Worm (Caenorhabditis elegans) whole organism, L4 larva: ENCODE results near the gene clec-256.

Experiments
- F26F4.8 ChIP-seq: fragments of 200-800 bp; sonication (Bioruptor generic); conservative IDR thresholded peaks from 2 replicates; pipeline ENCODE4 v1.3.6; 2022; ENCODE audit warnings: missing genetic modification characterization, missing compliant biosample characterization
- F37D6.2 ChIP-seq: sonication (generic microtip); optimal IDR thresholded peaks from 2 replicates; lab custom pipeline; 2016; ENCODE audit warnings: mild to moderate bottlenecking, missing genetic modification characterization, missing compliant biosample characterization
- F44E2.7 ChIP-seq: fragments of 200-800 bp; sonication (Bioruptor generic); IDR thresholded peaks from 2 replicates; pipeline ENCODE4 v2.1.2; 2022; ENCODE audit warnings: missing genetic modification characterization, missing compliant biosample characterization
- F49E8.2 ChIP-seq: sonication (generic microtip); optimal IDR thresholded peaks from 2 replicates; lab custom pipeline; 2016; ENCODE audit warnings: missing compliant biosample characterization, mild to moderate bottlenecking, missing genetic modification characterization, borderline replicate concordance
- R02D3.7 ChIP-seq: fragments of 150-350 bp; sonication (generic microtip); optimal IDR thresholded peaks from 3 replicates; lab custom pipeline; 2014; ENCODE audit warnings: missing biosample characterization, missing genetic modification characterization
- T20F7.1 ChIP-seq: fragments of 200-800 bp; sonication (Bioruptor generic); optimal IDR thresholded peaks from 2 replicates; lab custom pipeline; 2018; ENCODE audit warnings: mild to moderate bottlenecking, missing genetic modification characterization, missing compliant biosample characterization
- aha-1 ChIP-seq: fragments of 150-350 bp; peaks from one replicate; lab custom pipeline; 2014; ENCODE audit warnings: missing biosample characterization, missing genetic modification characterization
- aly-2 ChIP-seq: sonication (generic microtip); optimal IDR thresholded peaks from 2 replicates; lab custom pipeline; 2018; ENCODE audit warnings: missing biosample characterization, missing genetic modification characterization
- ama-1 ChIP-seq: fragments of 150-350 bp; optimal IDR thresholded peaks from 2 replicates; lab custom pipeline; 2014; ENCODE audit warnings: inconsistent platforms, mixed read lengths
- ces-1 ChIP-seq: fragments of 150-350 bp; sonication (generic microtip); optimal IDR thresholded peaks from 4 replicates; lab custom pipeline; 2014; ENCODE audit warnings: missing biosample characterization, missing genetic modification reagents, missing genetic modification characterization
- daf-12 ChIP-seq: fragments of 150-350 bp; optimal IDR thresholded peaks from 2 replicates; lab custom pipeline; 2014; ENCODE audit warnings: missing biosample characterization, missing genetic modification reagents, missing genetic modification characterization
- dmd-6 ChIP-seq: fragments of 200-800 bp; sonication (Bioruptor generic); IDR thresholded peaks from 2 replicates; pipeline ENCODE4 v1.3.6; 2022; ENCODE audit warnings: missing genetic modification reagents, missing genetic modification characterization, missing compliant biosample characterization
- dmd-8 ChIP-seq: fragments of 200-800 bp; sonication (Bioruptor generic); IDR thresholded peaks from 2 replicates; pipeline ENCODE4 v1.3.6; 2022; ENCODE audit warnings: missing genetic modification characterization, missing compliant biosample characterization
- dmd-9 ChIP-seq: fragments of 200-800 bp; sonication (Bioruptor generic); IDR thresholded peaks from 2 replicates; pipeline ENCODE4 v1.3.6; 2022; ENCODE audit warnings: missing genetic modification reagents, missing genetic modification characterization, missing compliant biosample characterization
- fkh-10 ChIP-seq: fragments of 150-350 bp; optimal IDR thresholded peaks from 2 replicates; lab custom pipeline; 2014; ENCODE audit warnings: missing biosample characterization, missing genetic modification reagents, missing genetic modification characterization
- gei-8 ChIP-seq: fragments of 200-800 bp; sonication (Bioruptor generic); optimal IDR thresholded peaks from 2 replicates; lab custom pipeline; 2018; ENCODE audit warnings: mild to moderate bottlenecking, missing genetic modification characterization, missing compliant biosample characterization
- hlh-11 ChIP-seq: fragments of 200-800 bp; sonication (Bioruptor generic); optimal IDR thresholded peaks from 2 replicates; lab custom pipeline; 2018; ENCODE audit warnings: mild to moderate bottlenecking, missing genetic modification characterization, missing compliant biosample characterization
- hmg-1.1 ChIP-seq: fragments of 200-800 bp; sonication (Bioruptor generic); IDR thresholded peaks from 2 replicates; pipeline ENCODE4 v1.3.6; 2022; ENCODE audit warnings: missing genetic modification reagents, missing genetic modification characterization, missing compliant biosample characterization
- lin-15B ChIP-seq: fragments of 150-350 bp; sonication (generic microtip); optimal IDR thresholded peaks from 3 replicates; lab custom pipeline; 2014; ENCODE audit warnings: missing biosample characterization, missing genetic modification characterization
- lin-38 ChIP-seq: fragments of 200-800 bp; sonication (Bioruptor generic); IDR thresholded peaks from 2 replicates; pipeline ENCODE4 v1.3.6; 2022; ENCODE audit warnings: missing genetic modification reagents, missing genetic modification characterization, missing compliant biosample characterization
- lin-39 ChIP-seq: fragments of 150-350 bp; optimal IDR thresholded peaks from 2 replicates; lab custom pipeline; 2014; ENCODE audit warnings: missing biosample characterization, missing genetic modification reagents, missing genetic modification characterization
- lir-3 ChIP-seq: sonication (generic microtip); optimal IDR thresholded peaks from 2 replicates; lab custom pipeline; 2016; ENCODE audit warnings: mild to moderate bottlenecking, missing genetic modification characterization, missing compliant biosample characterization
- mep-1 ChIP-seq: fragments of 150-350 bp; sonication (generic microtip); optimal IDR thresholded peaks from 3 replicates; lab custom pipeline; 2014; ENCODE audit warnings: missing biosample characterization, missing genetic modification characterization
- mes-2 ChIP-seq: sonication (generic microtip); optimal IDR thresholded peaks from 2 replicates; lab custom pipeline; 2016; ENCODE audit warnings: missing genotype, mild to moderate bottlenecking, missing genetic modification characterization, missing compliant biosample characterization; ENCODE audit not compliant: poor library complexity, severe bottlenecking
- mxl-2 ChIP-seq: fragments of 200-800 bp; sonication (Bioruptor generic); conservative IDR thresholded peaks from 2 replicates; pipeline ENCODE4 v1.3.6; 2022; ENCODE audit warnings: missing genetic modification reagents, missing genetic modification characterization, missing compliant biosample characterization
- mxl-3 ChIP-seq: fragments of 200-800 bp; sonication (Bioruptor generic); optimal IDR thresholded peaks from 2 replicates; lab custom pipeline; 2018; ENCODE audit warnings: mild to moderate bottlenecking, missing genetic modification characterization, missing compliant biosample characterization
- nhr-10 ChIP-seq: fragments of 150-350 bp; optimal IDR thresholded peaks from 2 replicates; lab custom pipeline; 2014; ENCODE audit warnings: missing biosample characterization, missing genetic modification characterization
- nhr-102 ChIP-seq: sonication (generic microtip); optimal IDR thresholded peaks from 2 replicates; lab custom pipeline; 2016; ENCODE audit warnings: mild to moderate bottlenecking, missing genetic modification characterization, moderate library complexity, missing compliant biosample characterization
- nhr-11 ChIP-seq: fragments of 150-350 bp; optimal IDR thresholded peaks from 2 replicates; lab custom pipeline; 2014; ENCODE audit warnings: missing biosample characterization, missing genetic modification characterization
- nhr-42 ChIP-seq: fragments of 200-800 bp; sonication (Bioruptor generic); IDR thresholded peaks from 2 replicates; pipeline ENCODE4 v1.3.6; 2022; ENCODE audit warnings: missing genetic modification characterization, missing compliant biosample characterization
- nhr-6 ChIP-seq: fragments of 150-350 bp; optimal IDR thresholded peaks from 2 replicates; lab custom pipeline; 2014; ENCODE audit warnings: missing biosample characterization, missing genetic modification characterization
- nhr-76 ChIP-seq: fragments of 150-350 bp; optimal IDR thresholded peaks from 2 replicates; lab custom pipeline; 2014; ENCODE audit warnings: missing biosample characterization, missing genetic modification characterization
- nhr-77 ChIP-seq: fragments of 150-350 bp; optimal IDR thresholded peaks from 2 replicates; lab custom pipeline; 2014; ENCODE audit warnings: missing biosample characterization, missing genetic modification characterization
- pha-4 ChIP-seq, 2 experiments: fragments of 150-350 bp in 1 of 2; fragments of 200-800 bp in 1 of 2; sonication (Bioruptor generic) in 1 of 2; IDR thresholded peaks in 1 of 2; optimal IDR thresholded peaks in 1 of 2; 2 replicates each; pipeline versions ENCODE4 v1.3.6 to Lab custom; 2014 to 2022; ENCODE audit warnings: missing genetic modification characterization in 2 of 2, missing genetic modification reagents in 2 of 2, missing biosample characterization in 1 of 2, missing compliant biosample characterization in 1 of 2
- rbr-2 ChIP-seq: sonication (generic microtip); optimal IDR thresholded peaks from 2 replicates; lab custom pipeline; 2016; ENCODE audit warnings: missing genotype, missing genetic modification characterization, missing compliant biosample characterization
- set-16 ChIP-seq: fragments of 200-800 bp; sonication (Bioruptor generic); IDR thresholded peaks from 2 replicates; pipeline ENCODE4 v1.3.6; 2022; ENCODE audit warnings: missing genetic modification reagents, missing genetic modification characterization, missing compliant biosample characterization
- snpc-1.2 ChIP-seq: fragments of 200-800 bp; sonication (Bioruptor generic); IDR thresholded peaks from 2 replicates; pipeline ENCODE4 v1.3.6; 2022; ENCODE audit warnings: missing genetic modification reagents, missing genetic modification characterization, missing compliant biosample characterization
- unc-62 ChIP-seq, 3 experiments: fragments of 150-350 bp in 1 of 3; sonication (generic microtip); optimal IDR thresholded peaks in 2 of 3; peaks in 1 of 3; 1 replicate in 1 of 3; 2 replicates in 2 of 3; lab custom pipeline; 2014 to 2017; ENCODE audit warnings: missing biosample characterization in 3 of 3, missing genetic modification characterization in 3 of 3, missing genetic modification reagents in 3 of 3, missing genotype in 1 of 3
- vab-7 ChIP-seq: fragments of 200-800 bp; sonication (Bioruptor generic); IDR thresholded peaks from 2 replicates; pipeline ENCODE4 v1.3.6; 2022; ENCODE audit warnings: missing genetic modification reagents, missing genetic modification characterization, missing compliant biosample characterization
- zfp-2 ChIP-seq: sonication (generic microtip); optimal IDR thresholded peaks from 2 replicates; lab custom pipeline; 2016; ENCODE audit warnings: mild to moderate bottlenecking, missing genetic modification characterization, missing compliant biosample characterization
- ztf-11 ChIP-seq: fragments of 150-350 bp; optimal IDR thresholded peaks from 2 replicates; lab custom pipeline; 2014; ENCODE audit warnings: missing biosample characterization, missing genetic modification characterization
- ztf-7 ChIP-seq: fragments of 150-350 bp; optimal IDR thresholded peaks from 2 replicates; lab custom pipeline; 2014; ENCODE audit warnings: missing biosample characterization, missing genetic modification characterization

The clec-256 gene

ce11 chrV:18771390-18771789, at the start of gene clec-256:
clec-256 (plus strand) TSS chrV:18771690.
- TF ChIP-seq mes-2 (tag; lab: Kevin White, UChicago) (no peak), F26F4.8 (GFP tag; lab: Robert Waterston, UW) (no peak), hlh-11 (tag; lab: Kevin White, UChicago) (no peak), mxl-3 (GFP tag; lab: Kevin White, UChicago) (no peak), nhr-42 (GFP tag; lab: Robert Waterston, UW) (no peak), F44E2.7 (GFP tag; lab: Robert Waterston, UW) (no peak), nhr-10 (tag; lab: Kevin White, UChicago) (no peak), lin-38 (GFP tag; lab: Robert Waterston, UW) (no peak), nhr-76 (tag; lab: Kevin White, UChicago) (no peak), unc-62 (GFP tag; optimal IDR thresholded peaks at IDR 0.05 in 1 of 2; lab: Kevin White, UChicago) (no peak), unc-62 (tag; optimal IDR thresholded peaks at IDR 0.05; lab: Kevin White, UChicago) (no peak), snpc-1.2 (GFP tag; lab: Robert Waterston, UW) (no peak), T20F7.1 (no peak)

ce11 chrV:18721873-18722272, 49.6 kb upstream of the clec-256 start:
- TF ChIP-seq F37D6.2 (tag; lab: Kevin White, UChicago) = no peak
- no peak for TF ChIP-seq set-16 (GFP tag; lab: Robert Waterston, UW)
- peak; percentile 87 for TF ChIP-seq aha-1
- TF ChIP-seq ces-1 (GFP tag; lab: Kevin White, UChicago) = no peak
- TF ChIP-seq unc-62 (GFP tag; optimal IDR thresholded peaks at IDR 0.05 in 1 of 2; lab: Kevin White, UChicago) = peak in 1 of 2 experiments; percentile 93
- TF ChIP-seq unc-62 (tag; optimal IDR thresholded peaks at IDR 0.05; lab: Kevin White, UChicago) = no peak
- TF ChIP-seq mep-1 (tag; lab: Kevin White, UChicago) = no peak
- TF ChIP-seq, all 104 proteins: peak for 2

ce11 chrV:18722510-18723299, 48.8 kb upstream of the clec-256 start:
- TF ChIP-seq dmd-9 (peak; percentile 55; the same call in 1 of the 2 replicates), aly-2 (no peak), zfp-2 (tag; lab: Kevin White, UChicago) (no peak), mes-2 (tag; lab: Kevin White, UChicago) (no peak), hmg-1.1 (no peak), set-16 (GFP tag; lab: Robert Waterston, UW) (peak; percentile 59)

ce11 chrV:18723604-18724003, 47.9 kb upstream of the clec-256 start:
- TF ChIP-seq gei-8 (GFP tag; lab: Kevin White, UChicago) = no peak
- TF ChIP-seq nhr-11 = peak; percentile 54
- TF ChIP-seq lin-15B = no peak
- TF ChIP-seq dmd-8 (GFP tag; lab: Robert Waterston, UW) = no peak
- TF ChIP-seq hlh-11 (tag; lab: Kevin White, UChicago) = no peak
- TF ChIP-seq R02D3.7 (tag; lab: Kevin White, UChicago) = no peak
- TF ChIP-seq lir-3 = no peak
- TF ChIP-seq lin-38 (GFP tag; lab: Robert Waterston, UW) = no peak; the same call in none of the 2 replicates
- TF ChIP-seq unc-62 (GFP tag; optimal IDR thresholded peaks at IDR 0.05 in 1 of 2; lab: Kevin White, UChicago) = no peak
- TF ChIP-seq unc-62 (tag; optimal IDR thresholded peaks at IDR 0.05; lab: Kevin White, UChicago) = no peak
- no peak for TF ChIP-seq ztf-7 (tag; lab: Kevin White, UChicago)
- no peak for TF ChIP-seq pha-4 (GFP tag; IDR thresholded peaks at IDR 0.05; lab: Robert Waterston, UW)
- peak; percentile 79 for TF ChIP-seq pha-4 (tag; optimal IDR thresholded peaks at IDR 0.05; lab: Kevin White, UChicago)
- TF ChIP-seq rbr-2 (tag; lab: Kevin White, UChicago) = peak; percentile 86
- no peak for TF ChIP-seq vab-7 (GFP tag; lab: Robert Waterston, UW)
- TF ChIP-seq nhr-77 (tag; lab: Kevin White, UChicago) = peak; percentile 72
- TF ChIP-seq nhr-102 (tag; lab: Kevin White, UChicago) = no peak
- TF ChIP-seq fkh-10 (GFP tag; lab: Kevin White, UChicago) = peak; percentile 33
- TF ChIP-seq daf-12 (tag; lab: Kevin White, UChicago) = no peak
- TF ChIP-seq F49E8.2 (tag; lab: Kevin White, UChicago) = no peak
- TF ChIP-seq nhr-42 (GFP tag; lab: Robert Waterston, UW) = no peak
- TF ChIP-seq ces-1 (GFP tag; lab: Kevin White, UChicago) = no peak
- no peak for TF ChIP-seq mxl-2 (GFP tag; lab: Robert Waterston, UW)
- TF ChIP-seq nhr-6 = peak; percentile 95
- no peak for TF ChIP-seq dmd-6 (GFP tag; lab: Robert Waterston, UW)
- TF ChIP-seq ama-1 (lab: Kevin White, UChicago) = no peak
- TF ChIP-seq set-16 (GFP tag; lab: Robert Waterston, UW) = no peak
- no peak for TF ChIP-seq ztf-11 (tag; lab: Kevin White, UChicago)
- TF ChIP-seq lin-39 = no peak
- peak; percentile 82 for TF ChIP-seq mep-1 (tag; lab: Kevin White, UChicago)
